Fruit fly (Drosophila melanogaster) whole organism, prepupa: ENCODE data around the gene path.

Experiments
- CG11294 ChIP-seq: fragments of 200-800 bp; sonication (Bioruptor generic); IDR thresholded peaks from 2 replicates; pipeline ENCODE4 v1.3.6; 2022; ENCODE audit warnings: missing biosample characterization, missing genetic modification characterization
- CG11902 ChIP-seq: fragments of 200-800 bp; sonication (Bioruptor generic); optimal IDR thresholded peaks from 3 replicates; lab custom pipeline; 2016; ENCODE audit warnings: missing biosample characterization, missing genetic modification characterization
- CG15336 ChIP-seq: fragments of 200-800 bp; sonication (Bioruptor generic); IDR thresholded peaks from 2 replicates; pipeline ENCODE4 v1.3.6; 2022; ENCODE audit warnings: missing biosample characterization, missing genetic modification characterization
- CG8319 ChIP-seq: fragments of 200-800 bp; sonication (Bioruptor generic); optimal IDR thresholded peaks from 3 replicates; lab custom pipeline; 2016; ENCODE audit warnings: missing biosample characterization, missing genetic modification characterization
- Hr39 ChIP-seq: fragments of 200-800 bp; sonication (Bioruptor generic); optimal IDR thresholded peaks from 2 replicates; lab custom pipeline; 2016; ENCODE audit warnings: missing biosample characterization, missing genetic modification characterization
- OdsH ChIP-seq: fragments of 200-800 bp; sonication (Bioruptor generic); optimal IDR thresholded peaks from 3 replicates; lab custom pipeline; 2016; ENCODE audit warnings: missing biosample characterization, missing genetic modification characterization
- net ChIP-seq: fragments of 200-800 bp; sonication (Bioruptor generic); optimal IDR thresholded peaks from 3 replicates; lab custom pipeline; 2016; ENCODE audit warnings: missing biosample characterization, missing genetic modification characterization

- no peak for TF ChIP-seq CG11902 (GFP tag; lab: Kevin White, UChicago)
- TF ChIP-seq OdsH (GFP tag; lab: Kevin White, UChicago), result no peak
- no peak for TF ChIP-seq CG11294 (GFP tag; lab: Robert Waterston, UW)
- TF ChIP-seq CG8319, result no peak
- TF ChIP-seq net (GFP tag; lab: Kevin White, UChicago), result no peak
- TF ChIP-seq Hr39 (GFP tag; lab: Kevin White, UChicago), result no peak
- TF ChIP-seq CG15336 (GFP tag; lab: Robert Waterston, UW), result no peak
Measured at dm6 chr3L:9505007-9505712, at the start of gene path.
